Worm (Caenorhabditis elegans) whole organism, L1 larva: ENCODE results near the gene nhr-193.

Source experiments
- C04F5.9 ChIP-seq: sonication (generic microtip); optimal IDR thresholded peaks from 2 replicates; lab custom pipeline; 2016; ENCODE audit warnings: missing genetic modification characterization, missing compliant biosample characterization
- C16A3.4 ChIP-seq: fragments of 150-350 bp; optimal IDR thresholded peaks from 2 replicates; lab custom pipeline; 2014; ENCODE audit warnings: missing biosample characterization, missing genetic modification characterization
- C34B4.2 ChIP-seq: sonication (generic microtip); optimal IDR thresholded peaks from 2 replicates; lab custom pipeline; 2017; ENCODE audit warnings: mild to moderate bottlenecking, missing genetic modification characterization, missing compliant biosample characterization
- alr-1 ChIP-seq: fragments of 200-800 bp; sonication (Bioruptor generic); optimal IDR thresholded peaks from 2 replicates; lab custom pipeline; 2018; ENCODE audit warnings: borderline replicate concordance, mild to moderate bottlenecking, missing genetic modification characterization, missing compliant biosample characterization
- aly-2 ChIP-seq: fragments of 150-350 bp; optimal IDR thresholded peaks from 2 replicates; lab custom pipeline; 2014; ENCODE audit warnings: missing biosample characterization, missing genetic modification characterization
- blmp-1 ChIP-seq: fragments of 150-350 bp; optimal IDR thresholded peaks from 2 replicates; lab custom pipeline; 2014; ENCODE audit warnings: missing biosample characterization, missing genetic modification characterization
- ceh-63 ChIP-seq: fragments of 200-800 bp; sonication (Bioruptor generic); optimal IDR thresholded peaks from 2 replicates; lab custom pipeline; 2018; ENCODE audit warnings: mild to moderate bottlenecking, missing genetic modification characterization, missing compliant biosample characterization
- ceh-82 ChIP-seq, 3 experiments: fragments of 150-350 bp in 1 of 3; sonication (generic microtip) in 2 of 3; optimal IDR thresholded peaks; 2 replicates each; lab custom pipeline; 2014 to 2017; ENCODE audit warnings: missing biosample characterization in 3 of 3, missing genetic modification characterization in 3 of 3
- dpl-1 ChIP-seq, 3 experiments: fragments of 150-350 bp in 2 of 3; sonication (generic microtip) in 1 of 3; optimal IDR thresholded peaks; 2 replicates each; lab custom pipeline; 2014 to 2017; ENCODE audit warnings: missing biosample characterization in 3 of 3, missing genetic modification characterization in 3 of 3, missing genetic modification reagents in 3 of 3
- dsc-1 ChIP-seq: sonication (generic microtip); optimal IDR thresholded peaks from 2 replicates; lab custom pipeline; 2016; ENCODE audit warnings: mild to moderate bottlenecking, missing genetic modification characterization, missing compliant biosample characterization
- efl-3 ChIP-seq: fragments of 200-800 bp; sonication (Bioruptor generic); optimal IDR thresholded peaks from 2 replicates; lab custom pipeline; 2018; ENCODE audit warnings: mild to moderate bottlenecking, missing genetic modification characterization, missing compliant biosample characterization
- egl-13 ChIP-seq: sonication (generic microtip); optimal IDR thresholded peaks from 2 replicates; lab custom pipeline; 2016; ENCODE audit warnings: missing genotype, missing genetic modification reagents, missing genetic modification characterization, missing compliant biosample characterization
- egl-27 ChIP-seq, 2 experiments: fragments of 150-350 bp in 1 of 2; sonication (generic microtip); optimal IDR thresholded peaks; 3 replicates each; lab custom pipeline; 2017 to 2018; ENCODE audit warnings: missing biosample characterization in 2 of 2, missing genetic modification characterization in 2 of 2, missing genetic modification reagents in 2 of 2
- elt-2 ChIP-seq: sonication (generic microtip); optimal IDR thresholded peaks from 2 replicates; lab custom pipeline; 2016; ENCODE audit warnings: missing genetic modification characterization, mild to moderate bottlenecking, inconsistent platforms, missing compliant biosample characterization, missing genetic modification reagents
- fkh-8 ChIP-seq: sonication (generic microtip); optimal IDR thresholded peaks from 2 replicates; lab custom pipeline; 2016; ENCODE audit warnings: mild to moderate bottlenecking, missing genetic modification characterization, missing compliant biosample characterization
- fos-1 ChIP-seq: fragments of 150-350 bp; optimal IDR thresholded peaks from 2 replicates; lab custom pipeline; 2014; ENCODE audit warnings: missing biosample characterization, missing genetic modification characterization
- hlh-17 ChIP-seq: fragments of 200-800 bp; sonication (Bioruptor generic); optimal IDR thresholded peaks from 2 replicates; lab custom pipeline; 2018; ENCODE audit warnings: missing genetic modification characterization, mild to moderate bottlenecking, missing compliant biosample characterization, moderate library complexity, borderline replicate concordance
- hpl-2 ChIP-seq: fragments of 150-350 bp; optimal IDR thresholded peaks from 2 replicates; lab custom pipeline; 2014; ENCODE audit warnings: missing biosample characterization, missing genetic modification reagents, missing genetic modification characterization
- irx-1 ChIP-seq: sonication (generic microtip); optimal IDR thresholded peaks from 2 replicates; lab custom pipeline; 2016; ENCODE audit warnings: missing genetic modification characterization, missing compliant biosample characterization
- jun-1 ChIP-seq: fragments of 150-350 bp; optimal IDR thresholded peaks from 2 replicates; lab custom pipeline; 2014; ENCODE audit warnings: missing biosample characterization, missing genetic modification reagents, missing genetic modification characterization
- lin-35 ChIP-seq, 2 experiments: fragments of 150-350 bp; optimal IDR thresholded peaks; 2 replicates each; lab custom pipeline; 2014; ENCODE audit warnings: missing biosample characterization in 2 of 2, missing genetic modification characterization in 2 of 2, missing genetic modification reagents in 2 of 2
- lir-3 ChIP-seq: sonication (generic microtip); optimal IDR thresholded peaks from 2 replicates; lab custom pipeline; 2016; ENCODE audit warnings: mild to moderate bottlenecking, missing genetic modification characterization, moderate library complexity, missing compliant biosample characterization; ENCODE audit not compliant: poor library complexity
- mab-9 ChIP-seq: fragments of 200-800 bp; sonication (Bioruptor generic); IDR thresholded peaks from 2 replicates; pipeline ENCODE4 v1.3.6; 2022; ENCODE audit warnings: missing genetic modification reagents, missing genetic modification characterization, missing compliant biosample characterization
- mep-1 ChIP-seq: fragments of 150-350 bp; optimal IDR thresholded peaks from 2 replicates; lab custom pipeline; 2014; ENCODE audit warnings: missing biosample characterization, missing genetic modification characterization
- nhr-11 ChIP-seq: fragments of 150-350 bp; optimal IDR thresholded peaks from 2 replicates; lab custom pipeline; 2014; ENCODE audit warnings: missing biosample characterization, missing genetic modification characterization
- nhr-19 ChIP-seq: fragments of 200-800 bp; sonication (Bioruptor generic); conservative IDR thresholded peaks from 2 replicates; pipeline ENCODE4 v1.3.6; 2022; ENCODE audit warnings: missing genetic modification characterization, missing compliant biosample characterization
- nhr-20 ChIP-seq: sonication (generic microtip); optimal IDR thresholded peaks from 2 replicates; lab custom pipeline; 2016; ENCODE audit warnings: mild to moderate bottlenecking, missing genetic modification characterization, missing compliant biosample characterization
- nhr-28 ChIP-seq: fragments of 150-350 bp; optimal IDR thresholded peaks from 2 replicates; lab custom pipeline; 2014; ENCODE audit warnings: missing biosample characterization, missing genetic modification characterization
- nhr-47 ChIP-seq: sonication (generic microtip); optimal IDR thresholded peaks from 2 replicates; lab custom pipeline; 2016; ENCODE audit warnings: mild to moderate bottlenecking, missing genetic modification characterization, moderate library complexity, missing compliant biosample characterization
- nhr-71 ChIP-seq: sonication (generic microtip); optimal IDR thresholded peaks from 2 replicates; lab custom pipeline; 2016; ENCODE audit warnings: mild to moderate bottlenecking, missing genetic modification characterization, moderate library complexity, missing compliant biosample characterization
- nhr-76 ChIP-seq: sonication (generic microtip); optimal IDR thresholded peaks from 2 replicates; lab custom pipeline; 2017; ENCODE audit warnings: missing biosample characterization, missing genetic modification characterization
- nhr-77 ChIP-seq: fragments of 150-350 bp; optimal IDR thresholded peaks from 2 replicates; lab custom pipeline; 2014; ENCODE audit warnings: missing biosample characterization, missing genetic modification characterization
- nhr-84 ChIP-seq: sonication (generic microtip); optimal IDR thresholded peaks from 2 replicates; lab custom pipeline; 2017; ENCODE audit warnings: missing biosample characterization, missing genetic modification characterization
- nhr-90 ChIP-seq: sonication (generic microtip); optimal IDR thresholded peaks from 2 replicates; lab custom pipeline; 2016; ENCODE audit warnings: mild to moderate bottlenecking, missing genetic modification characterization, missing compliant biosample characterization; ENCODE audit not compliant: poor library complexity
- pag-3 ChIP-seq: sonication (generic microtip); optimal IDR thresholded peaks from 2 replicates; lab custom pipeline; 2017; ENCODE audit warnings: missing genetic modification characterization, mild to moderate bottlenecking, missing compliant biosample characterization, antibody characterized with exemption, borderline replicate concordance; ENCODE audit not compliant: insufficient read depth
- pax-3 ChIP-seq: fragments of 200-800 bp; sonication (Bioruptor generic); optimal IDR thresholded peaks from 2 replicates; lab custom pipeline; 2018; ENCODE audit warnings: mild to moderate bottlenecking, missing genetic modification characterization, moderate library complexity, missing compliant biosample characterization
- pqm-1 ChIP-seq: sonication (generic microtip); optimal IDR thresholded peaks from 3 replicates; lab custom pipeline; 2017; ENCODE audit warnings: missing biosample characterization, missing genetic modification characterization
- rnt-1 ChIP-seq: sonication (generic microtip); optimal IDR thresholded peaks from 2 replicates; lab custom pipeline; 2016; ENCODE audit warnings: mild to moderate bottlenecking, missing genetic modification characterization, moderate library complexity, missing compliant biosample characterization
- skn-1 ChIP-seq: fragments of 150-350 bp; optimal IDR thresholded peaks from 2 replicates; lab custom pipeline; 2014; ENCODE audit warnings: missing biosample characterization, missing genetic modification characterization
- snu-23 ChIP-seq: sonication (generic microtip); optimal IDR thresholded peaks from 2 replicates; lab custom pipeline; 2016; ENCODE audit warnings: missing genetic modification characterization, missing compliant biosample characterization
- sox-4 ChIP-seq: sonication (generic microtip); optimal IDR thresholded peaks from 2 replicates; lab custom pipeline; 2016; ENCODE audit warnings: missing genetic modification characterization, missing compliant biosample characterization
- sup-37 ChIP-seq: fragments of 200-800 bp; sonication (Bioruptor generic); optimal IDR thresholded peaks from 2 replicates; lab custom pipeline; 2018; ENCODE audit warnings: mild to moderate bottlenecking, missing genetic modification characterization, missing compliant biosample characterization
- tbx-2 ChIP-seq: sonication (generic microtip); optimal IDR thresholded peaks from 2 replicates; lab custom pipeline; 2016; ENCODE audit warnings: missing genetic modification characterization, missing compliant biosample characterization
- tlp-1 ChIP-seq: fragments of 150-350 bp; optimal IDR thresholded peaks from 2 replicates; lab custom pipeline; 2014; ENCODE audit warnings: missing biosample characterization, missing genetic modification characterization
- unc-30 ChIP-seq: sonication (generic microtip); optimal IDR thresholded peaks from 2 replicates; lab custom pipeline; 2017; ENCODE audit warnings: missing biosample characterization, missing genetic modification characterization
- unc-98 ChIP-seq: fragments of 200-800 bp; sonication (Bioruptor generic); IDR thresholded peaks from 2 replicates; pipeline ENCODE4 v1.3.6; 2022; ENCODE audit warnings: missing genetic modification characterization, missing compliant biosample characterization
- vab-15 ChIP-seq: sonication (generic microtip); optimal IDR thresholded peaks from 2 replicates; lab custom pipeline; 2017; ENCODE audit warnings: missing genotype, mild to moderate bottlenecking, missing genetic modification characterization, missing compliant biosample characterization
- xbp-1 ChIP-seq: sonication (generic microtip); optimal IDR thresholded peaks from 2 replicates; lab custom pipeline; 2016; ENCODE audit warnings: missing genetic modification characterization, missing compliant biosample characterization
- zag-1 ChIP-seq: fragments of 150-350 bp; optimal IDR thresholded peaks from 2 replicates; lab custom pipeline; 2014; ENCODE audit warnings: missing biosample characterization, missing genetic modification characterization
- zip-4 ChIP-seq: fragments of 200-800 bp; sonication (Bioruptor generic); optimal IDR thresholded peaks from 2 replicates; lab custom pipeline; 2018; ENCODE audit warnings: mild to moderate bottlenecking, missing genetic modification characterization, moderate library complexity, missing compliant biosample characterization
- ztf-11 ChIP-seq, 2 experiments: sonication (generic microtip); optimal IDR thresholded peaks; 2 replicates each; lab custom pipeline; 2016 to 2017; ENCODE audit warnings: missing genetic modification characterization in 2 of 2, missing biosample characterization in 1 of 2, missing compliant biosample characterization in 1 of 2
- ztf-4 ChIP-seq: fragments of 150-350 bp; optimal IDR thresholded peaks from 2 replicates; lab custom pipeline; 2014; ENCODE audit warnings: missing biosample characterization, missing genetic modification characterization

Gene nhr-193

DNA sequence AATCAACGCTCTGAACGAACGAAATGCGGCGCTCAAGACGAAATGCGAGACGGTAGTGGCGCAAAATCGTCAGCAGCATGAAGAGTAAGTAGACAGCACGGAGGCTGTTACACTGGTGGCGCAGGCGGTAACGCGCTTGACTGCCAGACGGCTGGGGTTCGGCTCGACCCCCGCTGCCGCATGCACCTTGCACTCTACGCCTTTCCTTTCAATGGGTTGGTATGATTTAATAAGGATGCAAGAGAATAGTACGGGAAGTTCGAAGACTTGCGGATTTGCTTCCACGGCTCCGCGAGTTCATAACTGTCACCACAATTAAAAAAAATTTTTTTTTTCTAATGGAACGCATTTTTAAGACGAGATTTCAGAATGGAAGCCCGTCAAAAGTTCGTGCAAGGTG is 27.9 kb downstream of the nhr-193 start:
- TF ChIP-seq egl-27 (tag; optimal IDR thresholded peaks at IDR 0.05; lab: Kevin White, UChicago) (no peak), irx-1 (tag; lab: Kevin White, UChicago) (peak; percentile 65), jun-1 (tag; lab: Kevin White, UChicago) (peak; percentile 10), nhr-47 (peak; percentile 83), tbx-2 (peak; percentile 74), mab-9 (no peak), nhr-11 (tag; lab: Kevin White, UChicago) (no peak), nhr-77 (tag; lab: Kevin White, UChicago) (peak; percentile 37), sup-37 (GFP tag; lab: Kevin White, UChicago) (peak; percentile 18), nhr-90 (peak; percentile 88), rnt-1 (tag; lab: Kevin White, UChicago) (peak; percentile 88), nhr-84 (no peak), dpl-1 (GFP tag; optimal IDR thresholded peaks at IDR 0.05; lab: Kevin White, UChicago) (peak; percentile 18 to 55 (median 47)), aly-2 (tag; lab: Kevin White, UChicago) (peak; percentile 22), ceh-63 (no peak), mep-1 (peak; percentile 73), vab-15 (tag; lab: Kevin White, UChicago) (no peak), snu-23 (GFP tag; lab: Kevin White, UChicago) (peak; percentile 81), nhr-76 (tag; lab: Kevin White, UChicago) (no peak), lin-35 (GFP tag; optimal IDR thresholded peaks at IDR 0.05; lab: Kevin White, UChicago) (peak; percentile 61 to 86), alr-1 (tag; lab: Kevin White, UChicago) (no peak), zip-4 (peak; percentile 61), nhr-20 (tag; lab: Kevin White, UChicago) (peak; percentile 74), zag-1 (tag; lab: Kevin White, UChicago) (no peak), nhr-28 (tag; lab: Kevin White, UChicago) (no peak), lir-3 (tag; lab: Kevin White, UChicago) (no peak), ztf-11 (tag; optimal IDR thresholded peaks at IDR 0.05; lab: Kevin White, UChicago) (peak in 1 of 2 experiments; percentile 50), pqm-1 (no peak), sox-4 (tag; lab: Kevin White, UChicago) (no peak), pax-3 (tag; lab: Kevin White, UChicago) (no peak), hlh-17 (GFP tag; lab: Kevin White, UChicago) (no peak), hpl-2 (GFP tag; lab: Kevin White, UChicago) (no peak), C34B4.2 (tag; lab: Kevin White, UChicago) (no peak), nhr-19 (GFP tag; lab: Robert Waterston, UW) (peak; percentile 75), elt-2 (tag; lab: Kevin White, UChicago) (peak; percentile 53), fos-1 (peak; percentile 20), tlp-1 (tag; lab: Kevin White, UChicago) (no peak), fkh-8 (tag; lab: Kevin White, UChicago) (peak; percentile 17), egl-13 (tag; lab: Kevin White, UChicago) (peak; percentile 42), xbp-1 (peak; percentile 47), ceh-82 (tag; optimal IDR thresholded peaks at IDR 0.05; lab: Kevin White, UChicago) (peak; percentile 59 to 76 (median 61)), pag-3 (tag; lab: Kevin White, UChicago) (no peak), nhr-71 (tag; lab: Kevin White, UChicago) (peak; percentile 82), efl-3 (no peak), C16A3.4 (tag; lab: Kevin White, UChicago) (peak; percentile 74), skn-1 (tag; lab: Kevin White, UChicago) (peak; percentile 63), dsc-1 (peak; percentile 70), unc-30 (tag; lab: Kevin White, UChicago) (no peak), ztf-4 (tag; lab: Kevin White, UChicago) (no peak), unc-98 (GFP tag; lab: Robert Waterston, UW) (no peak), C04F5.9 (tag; lab: Kevin White, UChicago) (peak; percentile 20), blmp-1 (tag; lab: Kevin White, UChicago) (peak; percentile 3)
